Worm (Caenorhabditis elegans): Measurements from ENCODE around the gene ulp-2.

Gene ulp-2

DNA sequence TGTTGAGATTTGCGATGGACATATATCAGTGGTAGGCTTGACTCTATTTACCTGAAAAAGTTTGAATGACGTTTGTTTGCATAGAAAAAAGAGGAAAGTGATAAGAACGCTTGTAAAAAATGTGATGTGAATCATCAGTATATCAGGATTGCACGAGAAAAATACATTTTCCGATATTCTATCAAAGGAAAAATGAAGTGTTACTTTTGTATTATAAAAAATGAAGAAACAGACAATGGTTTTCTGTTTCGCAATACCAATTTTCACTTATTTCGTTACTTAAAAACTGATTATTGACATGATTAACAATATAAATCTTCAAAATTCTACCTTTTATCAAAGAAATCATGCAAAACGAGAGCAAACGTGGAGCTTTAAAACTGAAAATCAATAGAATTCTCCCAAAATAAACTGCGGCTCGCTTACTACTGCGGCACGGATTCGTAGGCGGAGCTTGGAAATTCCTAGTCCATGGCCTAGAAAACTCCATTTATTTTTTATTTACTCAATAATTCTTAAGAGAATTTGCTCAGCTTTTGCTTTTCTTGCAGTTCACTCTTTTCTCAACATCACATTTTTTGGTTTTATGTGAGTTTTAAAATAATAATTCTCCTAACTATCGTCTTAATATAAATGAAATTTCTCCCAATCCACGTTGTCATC is 34.0 kb upstream of the ulp-2 start, which contains the start of the genes eif-1 and vps-24 (continued):
- TF ChIP-seq unc-55 (GFP tag; optimal IDR thresholded peaks at IDR 0.05) (peak; percentile 72), nhr-237 (tag; optimal IDR thresholded peaks at IDR 0.05) (no peak), nhr-10 (tag; optimal IDR thresholded peaks at IDR 0.05) (no peak), gmeb-1 (tag; optimal IDR thresholded peaks at IDR 0.05) (peak; percentile 51), elt-1 (tag; optimal IDR thresholded peaks at IDR 0.05) (no peak), nhr-21 (tag; optimal IDR thresholded peaks at IDR 0.05) (no peak), skn-1 (tag; optimal IDR thresholded peaks at IDR 0.05) (no peak), lin-39 (tag; optimal IDR thresholded peaks at IDR 0.05) (no peak), sem-4 (tag; optimal IDR thresholded peaks at IDR 0.05) (no peak), sma-3 (GFP tag; optimal IDR thresholded peaks at IDR 0.05) (peak; percentile 4), nhr-129 (tag; optimal IDR thresholded peaks at IDR 0.05) (peak; percentile 49), nhr-25 (tag; optimal IDR thresholded peaks at IDR 0.05) (peak; percentile 20), lsy-2 (tag; optimal IDR thresholded peaks at IDR 0.05) (peak in 1 of 2 experiments; percentile 70), fos-1 (tag; optimal IDR thresholded peaks at IDR 0.05) (no peak), ztf-1 (GFP tag; conservative IDR thresholded peaks at IDR 0.05) (no peak), blmp-1 (tag; optimal IDR thresholded peaks at IDR 0.05; ENCODE audit: insufficient read depth) (peak; percentile 3), mdl-1 (tag; optimal IDR thresholded peaks at IDR 0.05) (no peak), elt-3 (tag; optimal IDR thresholded peaks at IDR 0.05) (no peak), unc-39 (tag; optimal IDR thresholded peaks at IDR 0.05) (no peak), peb-1 (tag; optimal IDR thresholded peaks at IDR 0.05) (no peak), Y55F3AM.14 (GFP tag; optimal IDR thresholded peaks at IDR 0.05) (no peak), ztf-11 (tag; optimal IDR thresholded peaks at IDR 0.05) (no peak), ceh-16 (tag; optimal IDR thresholded peaks at IDR 0.05) (no peak), sma-9 (GFP tag; optimal IDR thresholded peaks at IDR 0.05) (peak; percentile 25), sma-9 (tag; optimal IDR thresholded peaks at IDR 0.05) (no peak), ZK546.5 (tag; optimal IDR thresholded peaks at IDR 0.05) (no peak)

DNA sequence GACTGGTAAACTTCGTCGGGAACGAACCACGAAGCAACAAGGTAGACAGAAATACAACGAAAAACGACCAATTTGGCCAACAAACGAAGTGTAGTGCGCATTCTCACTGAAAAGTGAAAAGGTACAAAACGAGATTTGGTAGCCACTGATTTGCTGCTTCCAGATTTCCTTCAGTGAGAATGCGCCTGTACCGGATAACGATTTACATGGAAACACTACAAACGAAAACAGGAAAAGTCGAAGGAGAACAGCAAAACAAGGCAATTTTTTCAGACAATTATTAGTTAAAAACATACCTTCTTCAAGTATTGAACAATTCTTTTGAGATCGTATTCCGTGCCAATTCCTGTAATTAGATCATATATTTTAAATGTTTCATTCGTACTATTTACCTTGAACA is 33.3 kb upstream of the ulp-2 start, which contains the start of gene pigb-1:
pigb-1 (minus strand) TSS at position 101 of the 400 bp plus-strand sequence.
- no peak for TF ChIP-seq elt-1 (tag; optimal IDR thresholded peaks at IDR 0.05)
- no peak for TF ChIP-seq nhr-129 (tag; optimal IDR thresholded peaks at IDR 0.05)
- no peak for TF ChIP-seq nhr-21 (tag; optimal IDR thresholded peaks at IDR 0.05)
- no peak for TF ChIP-seq sma-9 (GFP tag; optimal IDR thresholded peaks at IDR 0.05)
- no peak for TF ChIP-seq sma-9 (tag; optimal IDR thresholded peaks at IDR 0.05)
- no peak for TF ChIP-seq nhr-10 (tag; optimal IDR thresholded peaks at IDR 0.05)
- TF ChIP-seq nhr-77 (tag; optimal IDR thresholded peaks at IDR 0.05): no peak
- no peak for TF ChIP-seq ZK546.5 (tag; optimal IDR thresholded peaks at IDR 0.05)
- TF ChIP-seq crh-2 (tag; optimal IDR thresholded peaks at IDR 0.05): no peak
- TF ChIP-seq ztf-4 (tag; optimal IDR thresholded peaks at IDR 0.05): no peak
- TF ChIP-seq mbf-1 (tag; optimal IDR thresholded peaks at IDR 0.05): no peak
- TF ChIP-seq aly-2 (tag; optimal IDR thresholded peaks at IDR 0.05): no peak
- no peak for TF ChIP-seq unc-39 (tag; optimal IDR thresholded peaks at IDR 0.05)
- no peak for TF ChIP-seq zag-1 (tag; optimal IDR thresholded peaks at IDR 0.05)
- no peak for TF ChIP-seq lin-39 (tag; optimal IDR thresholded peaks at IDR 0.05)
- TF ChIP-seq sma-3 (GFP tag; optimal IDR thresholded peaks at IDR 0.05): no peak
- no peak for TF ChIP-seq alr-1 (tag; optimal IDR thresholded peaks at IDR 0.05)
- TF ChIP-seq peb-1 (tag; optimal IDR thresholded peaks at IDR 0.05): no peak
- TF ChIP-seq lin-13 (GFP tag; optimal IDR thresholded peaks at IDR 0.05): no peak
- TF ChIP-seq nhr-23 (tag; optimal IDR thresholded peaks at IDR 0.05): no peak
- no peak for TF ChIP-seq snpc-4 (tag; optimal IDR thresholded peaks at IDR 0.05)

DNA sequence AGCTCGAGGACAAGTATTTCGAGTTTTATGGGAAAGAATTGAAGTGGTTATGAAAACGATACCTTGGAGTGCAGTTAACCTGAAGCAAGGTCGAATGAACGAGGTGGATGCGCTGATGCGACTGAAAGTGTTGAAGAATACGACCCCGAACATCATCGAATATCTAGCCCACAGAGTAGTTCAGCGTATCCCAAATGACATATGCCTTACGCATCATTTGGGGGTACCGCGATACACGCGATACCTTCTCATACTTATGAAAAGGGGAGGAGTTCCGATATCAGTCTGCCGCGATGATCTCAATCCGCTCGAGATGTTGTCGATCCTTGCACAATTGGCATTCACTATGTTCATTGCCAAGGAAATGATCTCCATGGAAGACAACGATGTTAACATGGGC is 30.1 kb upstream of the ulp-2 start, which contains the start of gene T27F7.12:
T27F7.12 (plus strand) TSS at position 301 of the 400 bp plus-strand sequence.
- TF ChIP-seq dmd-4 (tag; optimal IDR thresholded peaks at IDR 0.05) (no peak), nhr-11 (tag; optimal IDR thresholded peaks at IDR 0.05) (no peak), lin-39 (tag; optimal IDR thresholded peaks at IDR 0.05) (no peak), ama-1 (optimal IDR thresholded peaks at IDR 0.05) (no peak), ceh-82 (tag; optimal IDR thresholded peaks at IDR 0.05) (no peak), crh-2 (tag; optimal IDR thresholded peaks at IDR 0.05) (no peak), mdl-1 (tag; optimal IDR thresholded peaks at IDR 0.05) (no peak), lsy-2 (tag; optimal IDR thresholded peaks at IDR 0.05) (no peak), lin-13 (GFP tag; optimal IDR thresholded peaks at IDR 0.05) (no peak), Y55F3AM.14 (GFP tag; optimal IDR thresholded peaks at IDR 0.05) (no peak), ztf-4 (tag; optimal IDR thresholded peaks at IDR 0.05) (no peak), nhr-21 (tag; optimal IDR thresholded peaks at IDR 0.05) (no peak), sma-9 (GFP tag; optimal IDR thresholded peaks at IDR 0.05) (no peak), sma-9 (tag; optimal IDR thresholded peaks at IDR 0.05) (no peak), blmp-1 (tag; optimal IDR thresholded peaks at IDR 0.05; ENCODE audit: insufficient read depth) (no peak)

Data from whole organism, L2 larva.